Fruit fly (Drosophila melanogaster) whole organism, embryonic: ENCODE results near the gene CG7685.
A peak's percentile ranks its signal among the peaks of the same experiment; 100 is the strongest.

Source experiments
- CG11560 ChIP-seq: fragments of 200-800 bp; sonication (Bioruptor generic); IDR thresholded peaks from 3 replicates; pipeline ENCODE4 v1.3.6; 2022; ENCODE audit warnings: missing biosample characterization, missing genetic modification characterization
- CG12236 ChIP-seq: fragments of 200-800 bp; sonication (Bioruptor generic); optimal IDR thresholded peaks from 2 replicates; lab custom pipeline; 2016; ENCODE audit warnings: missing biosample characterization, missing genetic modification characterization
- CG13894 ChIP-seq: fragments of 200-800 bp; sonication (Bioruptor generic); optimal IDR thresholded peaks from 3 replicates; lab custom pipeline; 2018; ENCODE audit warnings: missing biosample characterization, mild to moderate bottlenecking, missing genetic modification characterization, moderate library complexity
- CG15601 ChIP-seq: fragments of 200-800 bp; sonication (Bioruptor generic); optimal IDR thresholded peaks from 3 replicates; lab custom pipeline; 2019; ENCODE audit warnings: missing biosample characterization, mild to moderate bottlenecking, missing genetic modification characterization, moderate library complexity
- CG17186 ChIP-seq: fragments of 200-800 bp; sonication (Bioruptor generic); optimal IDR thresholded peaks from 3 replicates; lab custom pipeline; 2017; ENCODE audit warnings: missing biosample characterization, missing genetic modification reagents, missing genetic modification characterization
- CG18599 ChIP-seq: fragments of 200-800 bp; sonication (Bioruptor generic); optimal IDR thresholded peaks from 3 replicates; lab custom pipeline; 2017; ENCODE audit warnings: missing biosample characterization, missing genetic modification characterization, mild to moderate bottlenecking, moderate library complexity, missing genetic modification reagents
- CG18764 ChIP-seq: fragments of 200-800 bp; sonication (Bioruptor generic); optimal IDR thresholded peaks from 3 replicates; lab custom pipeline; 2016; ENCODE audit warnings: missing biosample characterization, missing genetic modification characterization
- CG30020 ChIP-seq: fragments of 200-800 bp; optimal IDR thresholded peaks from 2 replicates; lab custom pipeline; 2019; ENCODE audit warnings: missing biosample characterization, mild to moderate bottlenecking, missing genetic modification characterization, moderate library complexity
- CG6765 ChIP-seq: fragments of 200-800 bp; sonication (Bioruptor generic); optimal IDR thresholded peaks from 3 replicates; lab custom pipeline; 2017; ENCODE audit warnings: missing biosample characterization, mild to moderate bottlenecking, missing genetic modification characterization
- CG6791 ChIP-seq: fragments of 200-800 bp; sonication (Bioruptor generic); IDR thresholded peaks from 3 replicates; pipeline ENCODE4 v1.3.6; 2022; ENCODE audit warnings: missing biosample characterization, missing genetic modification characterization; ENCODE audit not compliant: partially characterized antibody
- CG6813 ChIP-seq: fragments of 200-800 bp; sonication (Bioruptor generic); optimal IDR thresholded peaks from 2 replicates; lab custom pipeline; 2017; ENCODE audit warnings: missing biosample characterization, missing genetic modification characterization, mild to moderate bottlenecking, moderate library complexity, missing genetic modification reagents
- CG6854 ChIP-seq: fragments of 200-800 bp; sonication (Bioruptor generic); optimal IDR thresholded peaks from 3 replicates; lab custom pipeline; 2017; ENCODE audit warnings: missing biosample characterization, mild to moderate bottlenecking, missing genetic modification characterization
- CG7839 ChIP-seq: fragments of 200-800 bp; sonication (Bioruptor generic); optimal IDR thresholded peaks from 3 replicates; lab custom pipeline; 2018; ENCODE audit warnings: missing biosample characterization, mild to moderate bottlenecking, missing genetic modification characterization, moderate library complexity
- CG7963 ChIP-seq: fragments of 200-800 bp; sonication (Bioruptor generic); IDR thresholded peaks from 3 replicates; pipeline ENCODE4 v1.3.6; 2022; ENCODE audit warnings: missing biosample characterization, missing genetic modification characterization; ENCODE audit not compliant: partially characterized antibody
- CG7987 ChIP-seq: fragments of 200-800 bp; sonication (Bioruptor generic); optimal IDR thresholded peaks from 2 replicates; lab custom pipeline; 2018; ENCODE audit warnings: missing biosample characterization, mild to moderate bottlenecking, missing genetic modification characterization, moderate library complexity
- CG9437 ChIP-seq: fragments of 200-800 bp; sonication (Bioruptor generic); optimal IDR thresholded peaks from 2 replicates; lab custom pipeline; 2018; ENCODE audit warnings: missing biosample characterization, mild to moderate bottlenecking, missing genetic modification characterization
- CG9609 ChIP-seq: fragments of 200-800 bp; sonication (Bioruptor generic); optimal IDR thresholded peaks from 3 replicates; lab custom pipeline; 2016; ENCODE audit warnings: missing biosample characterization, missing genetic modification characterization
- Chrac-16 ChIP-seq: fragments of 200-800 bp; sonication (Bioruptor generic); optimal IDR thresholded peaks from 3 replicates; lab custom pipeline; 2016; ENCODE audit warnings: missing biosample characterization, missing genetic modification characterization
- CoRest ChIP-seq: fragments of 200-800 bp; sonication (Bioruptor generic); optimal IDR thresholded peaks from 3 replicates; lab custom pipeline; 2018; ENCODE audit warnings: missing biosample characterization, mild to moderate bottlenecking, missing genetic modification characterization, moderate library complexity
- Dll ChIP-seq: fragments of 200-800 bp; sonication (Bioruptor generic); IDR thresholded peaks from 4 replicates; pipeline ENCODE4 v1.3.6; 2022; ENCODE audit warnings: missing biosample characterization, missing genetic modification characterization; ENCODE audit not compliant: partially characterized antibody
- E2f1 ChIP-seq: fragments of 200-800 bp; sonication (Bioruptor generic); IDR thresholded peaks from 2 replicates; pipeline ENCODE4 v1.3.6; 2022; ENCODE audit warnings: missing biosample characterization, missing genetic modification characterization
- Fer1 ChIP-seq: fragments of 200-800 bp; sonication (Bioruptor generic); optimal IDR thresholded peaks from 2 replicates; lab custom pipeline; 2017; ENCODE audit warnings: missing biosample characterization, mild to moderate bottlenecking, missing genetic modification characterization
- Hey ChIP-seq: fragments of 200-800 bp; sonication (Bioruptor generic); optimal IDR thresholded peaks from 3 replicates; lab custom pipeline; 2018; ENCODE audit warnings: missing biosample characterization, mild to moderate bottlenecking, missing genetic modification characterization
- Hr3 ChIP-seq: fragments of 200-800 bp; sonication (Bioruptor generic); optimal IDR thresholded peaks from 3 replicates; lab custom pipeline; 2016; ENCODE audit warnings: missing biosample characterization, missing genetic modification characterization
- Hr51 ChIP-seq, 2 experiments: fragments of 200-800 bp; sonication (Bioruptor generic); optimal IDR thresholded peaks; 2 replicates in 1 of 2; 3 replicates in 1 of 2; lab custom pipeline; 2016 to 2018; ENCODE audit warnings: missing biosample characterization in 2 of 2, missing genetic modification characterization in 2 of 2, mild to moderate bottlenecking in 1 of 2, moderate library complexity in 1 of 2
- Oaz ChIP-seq: fragments of 200-800 bp; sonication (Bioruptor generic); IDR thresholded peaks from 2 replicates; pipeline ENCODE4 v1.3.6; 2022; ENCODE audit warnings: missing biosample characterization, missing genetic modification characterization
- Rx ChIP-seq: fragments of 200-800 bp; sonication (Bioruptor generic); IDR thresholded peaks from 2 replicates; pipeline ENCODE4 v1.3.6; 2022; ENCODE audit warnings: missing biosample characterization, missing genetic modification characterization
- Sox102F ChIP-seq: fragments of 200-800 bp; sonication (Bioruptor generic); optimal IDR thresholded peaks from 2 replicates; lab custom pipeline; 2018; ENCODE audit warnings: missing biosample characterization, mild to moderate bottlenecking, missing genetic modification characterization, moderate library complexity
- amos ChIP-seq: fragments of 200-800 bp; sonication (Bioruptor generic); IDR thresholded peaks from 2 replicates; pipeline ENCODE4 v1.3.6; 2022; ENCODE audit warnings: missing biosample characterization, missing genetic modification characterization; ENCODE audit not compliant: partially characterized antibody
- ase ChIP-seq: fragments of 200-800 bp; sonication (Bioruptor generic); IDR thresholded peaks from 3 replicates; pipeline ENCODE4 v1.3.6; 2022; ENCODE audit warnings: missing biosample characterization, missing genetic modification characterization
- cas ChIP-seq: fragments of 200-800 bp; sonication (Bioruptor generic); IDR thresholded peaks from 2 replicates; pipeline ENCODE4 v1.3.6; 2022; ENCODE audit warnings: missing biosample characterization, missing genetic modification characterization
- caup ChIP-seq: fragments of 200-800 bp; sonication (Bioruptor generic); optimal IDR thresholded peaks from 3 replicates; lab custom pipeline; 2017; ENCODE audit warnings: missing biosample characterization, mild to moderate bottlenecking, missing genetic modification characterization, moderate library complexity; ENCODE audit not compliant: severe bottlenecking
- ci ChIP-seq: fragments of 200-800 bp; sonication (Bioruptor generic); IDR thresholded peaks from 3 replicates; pipeline ENCODE4 v1.3.6; 2022; ENCODE audit warnings: missing biosample characterization, missing genetic modification characterization
- fd64A ChIP-seq: fragments of 200-800 bp; sonication (Bioruptor generic); optimal IDR thresholded peaks from 3 replicates; lab custom pipeline; 2018; ENCODE audit warnings: missing biosample characterization, mild to moderate bottlenecking, missing genetic modification characterization
- gfzf ChIP-seq: fragments of 200-800 bp; sonication (Bioruptor generic); optimal IDR thresholded peaks from 2 replicates; lab custom pipeline; 2016; ENCODE audit warnings: missing biosample characterization, mild to moderate bottlenecking, missing genetic modification characterization, moderate library complexity
- ham ChIP-seq: fragments of 200-800 bp; sonication (Bioruptor generic); IDR thresholded peaks from 2 replicates; pipeline ENCODE4 v1.3.6; 2022; ENCODE audit warnings: missing biosample characterization, missing genetic modification characterization
- kay ChIP-seq: fragments of 200-800 bp; sonication (Bioruptor generic); optimal IDR thresholded peaks from 2 replicates; lab custom pipeline; 2016; ENCODE audit warnings: missing biosample characterization, missing genetic modification characterization
- lilli ChIP-seq: fragments of 200-800 bp; sonication (Bioruptor generic); optimal IDR thresholded peaks from 3 replicates; lab custom pipeline; 2016; ENCODE audit warnings: missing biosample characterization, missing genetic modification characterization
- maf-S ChIP-seq: fragments of 200-800 bp; sonication (Bioruptor generic); optimal IDR thresholded peaks from 2 replicates; lab custom pipeline; 2016; ENCODE audit warnings: missing biosample characterization, missing genetic modification characterization
- odd ChIP-seq: fragments of 200-800 bp; sonication (Bioruptor generic); optimal IDR thresholded peaks from 2 replicates; lab custom pipeline; 2017; ENCODE audit warnings: missing biosample characterization, mild to moderate bottlenecking, missing genetic modification characterization
- p53 ChIP-seq: fragments of 200-800 bp; sonication (Bioruptor generic); optimal IDR thresholded peaks from 2 replicates; lab custom pipeline; 2016; ENCODE audit warnings: missing biosample characterization, missing genetic modification characterization
- sisA ChIP-seq: fragments of 200-800 bp; sonication (Bioruptor generic); IDR thresholded peaks from 2 replicates; pipeline ENCODE4 v1.3.6; 2022; ENCODE audit warnings: missing biosample characterization, missing genetic modification characterization
- slbo ChIP-seq: fragments of 200-800 bp; sonication (Bioruptor generic); IDR thresholded peaks from 2 replicates; pipeline ENCODE4 v1.3.6; 2022; ENCODE audit warnings: missing biosample characterization, missing genetic modification characterization
- so ChIP-seq: fragments of 200-800 bp; sonication (Bioruptor generic); IDR thresholded peaks from 3 replicates; pipeline ENCODE4 v1.3.6; 2022; ENCODE audit warnings: missing biosample characterization, missing genetic modification characterization
- ttk ChIP-seq: fragments of 200-800 bp; sonication (Bioruptor generic); IDR thresholded peaks from 2 replicates; pipeline ENCODE4 v2.1.2; 2022; ENCODE audit warnings: missing biosample characterization, missing genetic modification characterization
- vvl ChIP-seq: fragments of 200-800 bp; sonication (Bioruptor generic); IDR thresholded peaks from 2 replicates; pipeline ENCODE4 v1.3.6; 2022; ENCODE audit warnings: missing biosample characterization, missing genetic modification characterization
- wek ChIP-seq: fragments of 200-800 bp; sonication (Bioruptor generic); optimal IDR thresholded peaks from 3 replicates; lab custom pipeline; 2018; ENCODE audit warnings: missing biosample characterization, mild to moderate bottlenecking, missing genetic modification characterization, moderate library complexity

Gene CG7685

dm6 chr3R:18412279-18413214, 7.8 kb downstream of the CG7685 start, which contains the start of gene CG31122 (continued):
- peak; percentile 45 for TF ChIP-seq CG9609 (GFP tag; lab: Kevin White, UChicago)
- no peak for TF ChIP-seq ci
- no peak for TF ChIP-seq CG7987 (GFP tag; lab: Kevin White, UChicago)
- peak; percentile 32 for TF ChIP-seq maf-S
- TF ChIP-seq Rx (GFP tag; lab: Robert Waterston, UW), result no peak
- TF ChIP-seq Sox102F (GFP tag; lab: Kevin White, UChicago), result no peak
- peak; percentile 43 for TF ChIP-seq CG12236 (GFP tag; lab: Kevin White, UChicago)
- TF ChIP-seq caup (GFP tag; lab: Kevin White, UChicago), result peak; percentile 24
- TF ChIP-seq CG30020 (tag; lab: Kevin White, UChicago), result peak; percentile 59
- TF ChIP-seq amos (GFP tag; lab: Robert Waterston, UW), result peak; percentile 90
- peak; percentile 79 for TF ChIP-seq CG17186 (GFP tag; lab: Kevin White, UChicago)
- no peak for TF ChIP-seq CG13894
- peak; percentile 43 for TF ChIP-seq Hr3 (GFP tag; lab: Kevin White, UChicago)
- peak; percentile 37 for TF ChIP-seq CG6813
- TF ChIP-seq ase, result no peak
- TF ChIP-seq CG15601 (tag; lab: Kevin White, UChicago), result peak; percentile 61
- TF ChIP-seq Hey (tag; lab: Kevin White, UChicago), result no peak
- peak; percentile 88 for TF ChIP-seq CG7963 (GFP tag; lab: Robert Waterston, UW)
- TF ChIP-seq Oaz (GFP tag; lab: Robert Waterston, UW), result no peak
- TF ChIP-seq CG7839 (tag; lab: Kevin White, UChicago), result no peak
- peak; percentile 71 for TF ChIP-seq gfzf
- no peak for TF ChIP-seq wek
- TF ChIP-seq cas (GFP tag; lab: Robert Waterston, UW), result no peak
- peak; percentile 44 for TF ChIP-seq p53 (GFP tag; lab: Kevin White, UChicago)
- peak; percentile 33 for TF ChIP-seq fd64A
- TF ChIP-seq ttk (GFP tag; lab: Robert Waterston, UW), result peak; percentile 32; the same call in 1 of the 2 replicates
- no peak for TF ChIP-seq CG9437 (GFP tag; lab: Kevin White, UChicago)
- TF ChIP-seq Fer1 (GFP tag; lab: Kevin White, UChicago), result peak; percentile 34
- TF ChIP-seq vvl (GFP tag; lab: Robert Waterston, UW), result peak; percentile 51; the same call in 1 of the 2 replicates
- TF ChIP-seq CG18764 (GFP tag; lab: Kevin White, UChicago), result no peak
- peak; percentile 99 for TF ChIP-seq Dll (GFP tag; lab: Robert Waterston, UW)
- TF ChIP-seq CG11560, result peak; percentile 49; the same call in 2 of the 3 replicates
- TF ChIP-seq kay (GFP tag; lab: Kevin White, UChicago), result no peak
- TF ChIP-seq CG6791, result peak; percentile 89
- no peak for TF ChIP-seq CG6765 (GFP tag; lab: Kevin White, UChicago)
- peak; percentile 49; the same call in 1 of the 2 replicates for TF ChIP-seq E2f1 (GFP tag; lab: Robert Waterston, UW)
- no peak for TF ChIP-seq CG6854 (GFP tag; lab: Kevin White, UChicago)
- TF ChIP-seq CoRest (tag; lab: Kevin White, UChicago), result peak; percentile 56
- peak; percentile 67 for TF ChIP-seq lilli (GFP tag; lab: Kevin White, UChicago)
- peak; percentile 59 for TF ChIP-seq Chrac-16 (GFP tag; lab: Kevin White, UChicago)
- no peak for TF ChIP-seq ham (GFP tag; lab: Robert Waterston, UW)
- no peak for TF ChIP-seq CG18599 (GFP tag; lab: Kevin White, UChicago)
- TF ChIP-seq slbo (GFP tag; lab: Robert Waterston, UW), result peak; percentile 75; the same call in 1 of the 2 replicates
- no peak for TF ChIP-seq odd
- TF ChIP-seq sisA (GFP tag; lab: Robert Waterston, UW), result peak; percentile 47; the same call in 1 of the 2 replicates
- peak; percentile 27; the same call in 1 of the 3 replicates for TF ChIP-seq so (GFP tag; lab: Robert Waterston, UW)
- peak in 1 of 2 experiments; percentile 62 for TF ChIP-seq Hr51 (GFP tag; optimal IDR thresholded peaks at IDR 0.05; lab: Kevin White, UChicago)
